Fruit fly (Drosophila melanogaster) whole organism, embryonic: ENCODE measurements around the gene CSN5.

Experiments
- Ada2b ChIP-seq: fragments of 200-800 bp; sonication (Bioruptor generic); IDR thresholded peaks from 2 replicates; pipeline ENCODE4 v1.3.6; 2022; ENCODE audit warnings: missing biosample characterization, missing genetic modification characterization
- Asciz ChIP-seq: fragments of 200-800 bp; sonication (Bioruptor generic); optimal IDR thresholded peaks from 2 replicates; lab custom pipeline; 2017; ENCODE audit warnings: missing biosample characterization, mild to moderate bottlenecking, missing genetic modification characterization, missing genetic modification reagents
- BtbVII ChIP-seq: fragments of 200-800 bp; sonication (Bioruptor generic); optimal IDR thresholded peaks from 3 replicates; lab custom pipeline; 2017; ENCODE audit warnings: missing biosample characterization, mild to moderate bottlenecking, missing genetic modification characterization
- CG10565 ChIP-seq: fragments of 200-800 bp; sonication (Bioruptor generic); optimal IDR thresholded peaks from 3 replicates; lab custom pipeline; 2016; ENCODE audit warnings: missing biosample characterization, mild to moderate bottlenecking, missing genetic modification characterization
- CG11723 ChIP-seq: fragments of 200-800 bp; sonication (Bioruptor generic); optimal IDR thresholded peaks from 2 replicates; lab custom pipeline; 2017; ENCODE audit warnings: missing biosample characterization, mild to moderate bottlenecking, missing genetic modification characterization
- CG12071 ChIP-seq: fragments of 200-800 bp; sonication (Bioruptor generic); optimal IDR thresholded peaks from 3 replicates; lab custom pipeline; 2018; ENCODE audit warnings: missing biosample characterization, mild to moderate bottlenecking, missing genetic modification characterization
- CG12155 ChIP-seq: fragments of 200-800 bp; sonication (Bioruptor generic); optimal IDR thresholded peaks from 3 replicates; lab custom pipeline; 2016; ENCODE audit warnings: missing biosample characterization, missing genetic modification characterization
- CG12744 ChIP-seq: fragments of 200-800 bp; sonication (Bioruptor generic); optimal IDR thresholded peaks from 2 replicates; lab custom pipeline; 2016; ENCODE audit warnings: missing biosample characterization, missing genetic modification characterization
- CG13424 ChIP-seq: fragments of 200-800 bp; sonication (Bioruptor generic); optimal IDR thresholded peaks from 2 replicates; lab custom pipeline; 2019; ENCODE audit warnings: missing biosample characterization, mild to moderate bottlenecking, missing genetic modification characterization, moderate library complexity
- CG14050 ChIP-seq: fragments of 200-800 bp; sonication (Bioruptor generic); IDR thresholded peaks from 3 replicates; pipeline ENCODE4 v1.3.6; 2022; ENCODE audit warnings: missing biosample characterization, missing genetic modification characterization
- CG17385 ChIP-seq: fragments of 200-800 bp; sonication (Bioruptor generic); optimal IDR thresholded peaks from 3 replicates; lab custom pipeline; 2018; ENCODE audit warnings: missing biosample characterization, mild to moderate bottlenecking, missing genetic modification characterization
- CG2116 ChIP-seq: fragments of 200-800 bp; sonication (Bioruptor generic); optimal IDR thresholded peaks from 3 replicates; lab custom pipeline; 2018; ENCODE audit warnings: missing biosample characterization, mild to moderate bottlenecking, missing genetic modification characterization
- CG2202 ChIP-seq: fragments of 200-800 bp; sonication (Bioruptor generic); optimal IDR thresholded peaks from 2 replicates; lab custom pipeline; 2018; ENCODE audit warnings: missing biosample characterization, mild to moderate bottlenecking, missing genetic modification characterization
- CG2712 ChIP-seq: fragments of 200-800 bp; optimal IDR thresholded peaks from 3 replicates; lab custom pipeline; 2019; ENCODE audit warnings: missing biosample characterization, mild to moderate bottlenecking, missing genetic modification characterization, moderate library complexity
- CG43689 ChIP-seq: fragments of 200-800 bp; sonication (Bioruptor generic); IDR thresholded peaks from 2 replicates; pipeline ENCODE4 v1.3.6; 2022; ENCODE audit warnings: missing biosample characterization, missing genetic modification characterization
- CG4730 ChIP-seq: fragments of 200-800 bp; sonication (Bioruptor generic); IDR thresholded peaks from 2 replicates; pipeline ENCODE4 v1.3.6; 2022; ENCODE audit warnings: missing biosample characterization, missing genetic modification characterization
- CG6765 ChIP-seq: fragments of 200-800 bp; sonication (Bioruptor generic); optimal IDR thresholded peaks from 3 replicates; lab custom pipeline; 2017; ENCODE audit warnings: missing biosample characterization, mild to moderate bottlenecking, missing genetic modification characterization
- CG7963 ChIP-seq: fragments of 200-800 bp; sonication (Bioruptor generic); IDR thresholded peaks from 3 replicates; pipeline ENCODE4 v1.3.6; 2022; ENCODE audit warnings: missing biosample characterization, missing genetic modification characterization; ENCODE audit not compliant: partially characterized antibody
- D19B ChIP-seq: fragments of 200-800 bp; sonication (Bioruptor generic); optimal IDR thresholded peaks from 2 replicates; lab custom pipeline; 2017; ENCODE audit warnings: missing biosample characterization, mild to moderate bottlenecking, missing genetic modification characterization
- Dref ChIP-seq: fragments of 200-800 bp; sonication (Bioruptor generic); IDR thresholded peaks from 2 replicates; pipeline ENCODE4 v1.3.6; 2022; ENCODE audit warnings: missing biosample characterization, missing genetic modification characterization
- E2f2 ChIP-seq: fragments of 200-800 bp; sonication (Bioruptor generic); IDR thresholded peaks from 2 replicates; pipeline ENCODE4 v1.3.6; 2022; ENCODE audit warnings: missing biosample characterization, missing genetic modification characterization
- ERR ChIP-seq: fragments of 200-800 bp; sonication (Bioruptor generic); optimal IDR thresholded peaks from 2 replicates; lab custom pipeline; 2016; ENCODE audit warnings: missing biosample characterization, missing genetic modification characterization
- Eip74EF ChIP-seq, 2 experiments: fragments of 200-800 bp in 1 of 2; fragments of >200 bp in 1 of 2; sonication (Bioruptor generic) in 1 of 2; optimal IDR thresholded peaks; 2 replicates each; lab custom pipeline; 2017 to 2019; ENCODE audit warnings: missing biosample characterization in 2 of 2, missing genetic modification characterization in 2 of 2, mild to moderate bottlenecking in 1 of 2, moderate library complexity in 1 of 2
- HmgZ ChIP-seq: fragments of 200-800 bp; sonication (Bioruptor generic); optimal IDR thresholded peaks from 2 replicates; lab custom pipeline; 2018; ENCODE audit warnings: missing biosample characterization, mild to moderate bottlenecking, missing genetic modification characterization
- Hr51 ChIP-seq, 2 experiments: fragments of 200-800 bp; sonication (Bioruptor generic); optimal IDR thresholded peaks; 2 replicates in 1 of 2; 3 replicates in 1 of 2; lab custom pipeline; 2016 to 2018; ENCODE audit warnings: missing biosample characterization in 2 of 2, missing genetic modification characterization in 2 of 2, mild to moderate bottlenecking in 1 of 2, moderate library complexity in 1 of 2
- Jarid2 ChIP-seq: fragments of 200-800 bp; sonication (Bioruptor generic); optimal IDR thresholded peaks from 3 replicates; lab custom pipeline; 2017; ENCODE audit warnings: mild to moderate bottlenecking, missing biosample characterization, missing genetic modification reagents, missing genetic modification characterization
- Lim3 ChIP-seq: fragments of 200-800 bp; sonication (Bioruptor generic); IDR thresholded peaks from 2 replicates; pipeline ENCODE4 v1.3.6; 2022; ENCODE audit warnings: missing biosample characterization, missing genetic modification characterization
- Scr ChIP-seq: fragments of 200-800 bp; sonication (Bioruptor generic); IDR thresholded peaks from 2 replicates; pipeline ENCODE4 v1.3.6; 2022; ENCODE audit warnings: missing biosample characterization, missing genetic modification characterization; ENCODE audit not compliant: partially characterized antibody
- Trl ChIP-seq, 3 experiments: fragments of >200 bp in 2 of 3; fragments of 200-800 bp in 1 of 3; sonication (Bioruptor generic) in 1 of 3; optimal IDR thresholded peaks; 2 replicates in 1 of 3; 3 replicates in 2 of 3; lab custom pipeline; 2016 to 2017; ENCODE audit warnings: missing biosample characterization in 1 of 3, missing genetic modification characterization in 1 of 3
- YL-1 ChIP-seq: fragments of 200-800 bp; sonication (Bioruptor generic); optimal IDR thresholded peaks from 3 replicates; lab custom pipeline; 2017; ENCODE audit warnings: missing biosample characterization, mild to moderate bottlenecking, missing genetic modification characterization
- amos ChIP-seq: fragments of 200-800 bp; sonication (Bioruptor generic); IDR thresholded peaks from 2 replicates; pipeline ENCODE4 v1.3.6; 2022; ENCODE audit warnings: missing biosample characterization, missing genetic modification characterization; ENCODE audit not compliant: partially characterized antibody
- bsh ChIP-seq, 2 experiments: fragments of 200-800 bp; sonication (Bioruptor generic); optimal IDR thresholded peaks; 2 replicates each; lab custom pipeline; 2017 to 2018; ENCODE audit warnings: mild to moderate bottlenecking in 2 of 2, missing biosample characterization in 2 of 2, missing genetic modification characterization in 2 of 2, moderate library complexity in 1 of 2
- caup ChIP-seq: fragments of 200-800 bp; sonication (Bioruptor generic); optimal IDR thresholded peaks from 3 replicates; lab custom pipeline; 2017; ENCODE audit warnings: missing biosample characterization, mild to moderate bottlenecking, missing genetic modification characterization, moderate library complexity; ENCODE audit not compliant: severe bottlenecking
- dati ChIP-seq: fragments of 200-800 bp; sonication (Bioruptor generic); IDR thresholded peaks from 2 replicates; pipeline ENCODE4 v1.3.6; 2022; ENCODE audit warnings: missing biosample characterization, missing genetic modification characterization
- fd96Cb ChIP-seq: fragments of 200-800 bp; sonication (Bioruptor generic); optimal IDR thresholded peaks from 2 replicates; lab custom pipeline; 2018; ENCODE audit warnings: missing biosample characterization, mild to moderate bottlenecking, missing genetic modification characterization, moderate library complexity
- gt ChIP-seq: fragments of 200-800 bp; sonication (Bioruptor generic); IDR thresholded peaks from 2 replicates; pipeline ENCODE4 v1.3.6; 2022; ENCODE audit warnings: missing biosample characterization, missing genetic modification characterization
- hth ChIP-seq: fragments of >200 bp; optimal IDR thresholded peaks from 2 replicates; lab custom pipeline; 2017; ENCODE audit warnings: inconsistent platforms
- insv ChIP-seq, 2 experiments: fragments of 200-800 bp; sonication (Bioruptor generic); optimal IDR thresholded peaks; 3 replicates each; lab custom pipeline; 2016 to 2018; ENCODE audit warnings: missing biosample characterization in 2 of 2, missing genetic modification characterization in 2 of 2
- inv ChIP-seq: fragments of 200-800 bp; sonication (Bioruptor generic); IDR thresholded peaks from 2 replicates; pipeline ENCODE4 v1.3.6; 2022; ENCODE audit warnings: missing biosample characterization, missing genetic modification characterization; ENCODE audit not compliant: partially characterized antibody
- lola ChIP-seq, 3 experiments: fragments of >200 bp in 2 of 3; fragments of 200-800 bp in 1 of 3; sonication (Bioruptor generic) in 1 of 3; optimal IDR thresholded peaks; 2 replicates each; lab custom pipeline; 2017 to 2019; ENCODE audit warnings: missing biosample characterization in 3 of 3, missing genetic modification characterization in 3 of 3, mild to moderate bottlenecking in 1 of 3, moderate library complexity in 1 of 3
- mirr ChIP-seq: fragments of 200-800 bp; sonication (Bioruptor generic); optimal IDR thresholded peaks from 3 replicates; lab custom pipeline; 2018; ENCODE audit warnings: missing biosample characterization, mild to moderate bottlenecking, missing genetic modification characterization
- mld ChIP-seq: fragments of 200-800 bp; sonication (Bioruptor generic); IDR thresholded peaks from 3 replicates; pipeline ENCODE4 v1.3.6; 2022; ENCODE audit warnings: missing biosample characterization, missing genetic modification characterization; ENCODE audit not compliant: partially characterized antibody
- peb ChIP-seq: fragments of 200-800 bp; sonication (Bioruptor generic); IDR thresholded peaks from 2 replicates; pipeline ENCODE4 v1.3.6; 2022; ENCODE audit warnings: missing biosample characterization, missing genetic modification characterization
- pita ChIP-seq: fragments of 200-800 bp; sonication (Bioruptor generic); optimal IDR thresholded peaks from 2 replicates; lab custom pipeline; 2017; ENCODE audit warnings: missing biosample characterization, mild to moderate bottlenecking, missing genetic modification characterization
- pum ChIP-seq: fragments of 200-800 bp; sonication (Bioruptor generic); optimal IDR thresholded peaks from 2 replicates; lab custom pipeline; 2016; ENCODE audit warnings: missing biosample characterization, missing genetic modification characterization
- ranshi ChIP-seq: fragments of 200-800 bp; sonication (Bioruptor generic); IDR thresholded peaks from 2 replicates; pipeline ENCODE4 v1.3.6; 2022; ENCODE audit warnings: missing biosample characterization, missing genetic modification characterization
- sens ChIP-seq: fragments of 200-800 bp; sonication (Bioruptor generic); peaks from one replicate; lab custom pipeline; 2016; ENCODE audit warnings: missing biosample characterization, missing genetic modification characterization
- stwl ChIP-seq: fragments of 200-800 bp; sonication (Bioruptor generic); optimal IDR thresholded peaks from 3 replicates; lab custom pipeline; 2018; ENCODE audit warnings: missing biosample characterization, mild to moderate bottlenecking, missing genetic modification characterization, moderate library complexity
- zfh2 ChIP-seq: fragments of 200-800 bp; sonication (Bioruptor generic); optimal IDR thresholded peaks from 2 replicates; lab custom pipeline; 2016; ENCODE audit warnings: missing biosample characterization, missing genetic modification characterization

Gene CSN5

dm6 chr3R:16432665-16433065, 37.2 kb upstream of the CSN5 start, which contains the start of gene Fntb (continued):
- TF ChIP-seq caup (GFP tag; lab: Kevin White, UChicago) (peak; percentile 72), CG2116 (GFP tag; lab: Kevin White, UChicago) (peak; percentile 49), D19B (peak; percentile 58), mld (GFP tag; lab: Robert Waterston, UW) (no peak), Jarid2 (no peak), CG12155 (peak; percentile 62), pum (no peak), gt (GFP tag; lab: Robert Waterston, UW) (no peak), insv (GFP tag; optimal IDR thresholded peaks at IDR 0.05; lab: Kevin White, UChicago) (no peak), Hr51 (GFP tag; optimal IDR thresholded peaks at IDR 0.05; lab: Kevin White, UChicago) (no peak), stwl (peak; percentile 91), CG43689 (GFP tag; lab: Robert Waterston, UW) (no peak), dati (GFP tag; lab: Robert Waterston, UW) (no peak), Scr (no peak), CG14050 (GFP tag; lab: Robert Waterston, UW) (peak; percentile 42; the same call in 2 of the 3 replicates), ERR (no peak), CG2712 (tag; lab: Kevin White, UChicago) (peak; percentile 81), HmgZ (tag; lab: Kevin White, UChicago) (peak; percentile 72), mirr (GFP tag; lab: Kevin White, UChicago) (no peak), pita (GFP tag; lab: Kevin White, UChicago) (no peak), zfh2 (peak; percentile 61), bsh (GFP tag; optimal IDR thresholded peaks at IDR 0.05; lab: Kevin White, UChicago) (peak in 1 of 2 experiments; percentile 74), Dref (GFP tag; lab: Robert Waterston, UW) (no peak), Ada2b (0 out of 2 replicates have a peak, but pooled peaks have one; percentile 20), CG6765 (GFP tag; lab: Kevin White, UChicago) (peak; percentile 40), CG10565 (no peak), Trl (optimal IDR thresholded peaks at IDR 0.05; lab: Kevin White, UChicago) (no peak), Trl (GFP tag; optimal IDR thresholded peaks at IDR 0.05; lab: Kevin White, UChicago) (no peak), Eip74EF (GFP tag; optimal IDR thresholded peaks at IDR 0.05; lab: Kevin White, UChicago) (no peak), CG17385 (GFP tag; lab: Kevin White, UChicago) (peak; percentile 71), YL-1 (no peak), CG12744 (GFP tag; lab: Kevin White, UChicago) (peak; percentile 11), fd96Cb (tag; lab: Kevin White, UChicago) (peak; percentile 70), CG13424 (tag; lab: Kevin White, UChicago) (peak; percentile 83), Lim3 (no peak), E2f2 (GFP tag; lab: Robert Waterston, UW) (peak; percentile 52; the same call in 1 of the 2 replicates), CG2202 (tag; lab: Kevin White, UChicago) (peak; percentile 26), hth (no peak), CG4730 (peak; percentile 20; the same call in 1 of the 2 replicates), peb (peak; percentile 7; the same call in 1 of the 2 replicates), inv (GFP tag; lab: Robert Waterston, UW) (no peak), sens (GFP tag; lab: Kevin White, UChicago) (peak; percentile 81), lola (GFP tag; optimal IDR thresholded peaks at IDR 0.05; lab: Kevin White, UChicago) (peak in 1 of 3 experiments; percentile 60), CG7963 (GFP tag; lab: Robert Waterston, UW) (no peak), ranshi (GFP tag; lab: Robert Waterston, UW) (peak; percentile 41; the same call in 1 of the 2 replicates), CG11723 (GFP tag; lab: Kevin White, UChicago) (no peak), CG12071 (GFP tag; lab: Kevin White, UChicago) (no peak), BtbVII (GFP tag; lab: Kevin White, UChicago) (peak; percentile 56), amos (GFP tag; lab: Robert Waterston, UW) (no peak), Asciz (no peak)
